Worm (Caenorhabditis elegans): ENCODE data around the gene mdt-11.
"Not testable (repeated sequence)": the region's sequence is repeated elsewhere in the genome, so short reads cannot be mapped to it uniquely, and the experiment has no call there.

DNA sequence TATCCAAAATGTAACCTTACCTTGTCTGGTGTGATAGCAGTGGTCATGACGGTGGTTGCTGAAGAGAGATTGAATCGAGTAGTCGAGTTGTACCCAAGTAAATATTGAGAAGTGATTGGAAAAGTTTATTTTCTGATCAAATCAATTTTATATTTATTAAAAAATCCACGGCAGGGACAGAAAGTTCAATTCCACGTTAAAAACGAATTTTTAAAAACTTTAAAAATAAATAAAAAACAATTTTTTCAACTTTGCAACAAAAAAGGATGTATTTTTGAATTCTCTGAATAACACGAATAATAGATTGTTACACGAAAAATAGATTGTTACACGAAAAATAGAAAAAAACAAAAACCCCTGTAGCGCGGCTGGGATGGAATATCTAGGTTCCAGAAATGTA, 34.7 kb downstream of the mdt-11 start, which contains the start of gene C45G9.9:
- not testable (repeated sequence) for TF ChIP-seq ztf-23 (GFP tag; IDR thresholded peaks at IDR 0.05); flt-1 (GFP tag; IDR thresholded peaks at IDR 0.05); cog-1 (tag; optimal IDR thresholded peaks at IDR 0.05); klf-2 (GFP tag; conservative IDR thresholded peaks at IDR 0.05); T22C8.4 (GFP tag; IDR thresholded peaks at IDR 0.05); ztf-29 (GFP tag; IDR thresholded peaks at IDR 0.05); med-1 (GFP tag; optimal IDR thresholded peaks at IDR 0.05; ENCODE audit: insufficient read depth); tab-1 (GFP tag; IDR thresholded peaks at IDR 0.05); ref-1 (GFP tag; conservative IDR thresholded peaks at IDR 0.05)
